Worm (Caenorhabditis elegans): ENCODE measurements around the gene kbp-1.

kbp-1 gene

DNA sequence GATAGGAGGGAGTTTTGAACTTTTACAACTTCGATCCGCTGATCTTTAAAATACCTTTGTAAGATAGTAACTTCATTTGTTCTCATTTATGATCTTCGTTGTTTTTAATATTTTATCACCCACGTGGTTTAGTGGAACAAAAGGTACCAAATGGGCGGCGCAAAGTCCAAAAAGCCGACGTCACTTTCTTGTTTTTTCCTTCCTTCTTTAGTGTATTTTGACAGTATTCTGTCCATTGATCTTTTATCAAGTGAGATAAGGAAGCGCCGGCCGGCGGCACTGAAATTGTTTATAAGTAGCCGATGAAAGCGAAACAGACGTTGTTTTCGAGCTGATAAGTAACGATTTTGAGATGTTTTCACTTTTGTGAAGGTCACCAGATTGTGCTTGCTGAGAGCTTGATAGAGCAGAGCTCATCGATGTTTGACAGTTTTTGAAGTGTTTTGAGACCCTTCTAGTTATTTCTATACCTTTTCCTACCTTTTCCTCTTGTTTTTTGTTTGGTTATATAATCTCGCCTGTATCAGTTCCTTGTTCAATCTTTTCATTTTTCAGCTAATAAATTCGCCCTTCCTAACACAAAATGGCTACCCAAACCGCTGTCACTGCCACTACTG lies 3.2 kb downstream of the kbp-1 start, which contains the start of gene K04C2.3:
Gene K04C2.3, plus strand, starts transcription at position 556 of the 617 bp plus-strand sequence.
- no peak for TF ChIP-seq unc-62 (GFP tag; optimal IDR thresholded peaks at IDR 0.05)

DNA sequence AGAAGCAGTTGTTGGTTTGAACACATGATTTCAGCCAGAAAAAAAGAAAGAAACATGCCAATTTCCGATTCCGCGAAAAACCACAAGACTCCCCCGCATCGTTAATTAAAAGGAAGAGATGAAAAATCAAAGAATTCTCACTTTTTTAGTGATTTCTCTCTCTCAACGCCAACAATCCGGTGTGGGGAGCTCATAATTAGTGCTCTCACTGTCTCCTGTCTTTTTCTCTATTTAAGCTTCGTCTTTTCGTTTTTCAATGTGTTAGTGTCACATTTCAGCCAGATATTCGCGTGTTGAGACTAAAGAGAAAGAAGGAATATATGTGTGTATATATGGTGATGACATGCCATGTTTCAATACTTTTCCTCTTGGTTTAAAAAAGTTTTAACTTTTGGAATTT lies 4.3 kb downstream of the kbp-1 start:
- no peak for TF ChIP-seq unc-62 (GFP tag; optimal IDR thresholded peaks at IDR 0.05)

DNA sequence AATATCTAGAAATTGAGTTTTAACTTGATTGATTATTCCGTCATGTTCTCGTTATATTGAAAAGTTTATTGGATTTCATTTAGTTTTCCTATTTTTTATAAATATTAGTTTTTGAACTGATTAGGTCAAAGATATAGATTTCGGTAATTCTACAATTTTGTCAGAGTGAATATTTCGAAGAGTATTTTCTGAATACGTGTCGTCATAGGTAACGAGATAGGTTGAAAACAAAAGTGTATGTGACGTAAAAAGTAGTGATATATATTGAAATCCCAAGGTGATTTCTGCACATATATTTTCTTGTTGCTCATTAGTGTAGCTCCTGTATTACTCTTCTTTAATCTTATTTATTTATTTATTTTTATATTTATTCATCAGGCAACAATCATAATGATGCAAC lies 11.4 kb downstream of the kbp-1 start, which contains the start of gene K04C2.7:
Gene K04C2.7, plus strand, starts transcription at position 301 of the 400 bp plus-strand sequence.
- TF ChIP-seq unc-62 (GFP tag; optimal IDR thresholded peaks at IDR 0.05) = no peak

- TF ChIP-seq unc-62 (GFP tag; optimal IDR thresholded peaks at IDR 0.05) = no peak
These were observed 12.3 kb downstream of the kbp-1 start for ce11 chrIII:6881745-6882144.

- no peak for TF ChIP-seq unc-62 (GFP tag; optimal IDR thresholded peaks at IDR 0.05)
These were observed 14.8 kb downstream of the kbp-1 start, which contains the start of gene med-2 for ce11 chrIII:6884203-6884602. TSS of gene med-2 (plus strand) at chrIII:6884503.

- TF ChIP-seq unc-62 (GFP tag; optimal IDR thresholded peaks at IDR 0.05) = no peak
These were observed 16.5 kb downstream of the kbp-1 start for ce11 chrIII:6885889-6886288.

- no peak for TF ChIP-seq unc-62 (GFP tag; optimal IDR thresholded peaks at IDR 0.05)
These were observed 18.1 kb downstream of the kbp-1 start for ce11 chrIII:6887574-6887973.

- TF ChIP-seq unc-62 (GFP tag; optimal IDR thresholded peaks at IDR 0.05) = no peak
These were observed 19.1 kb downstream of the kbp-1 start for ce11 chrIII:6888497-6888896.

DNA sequence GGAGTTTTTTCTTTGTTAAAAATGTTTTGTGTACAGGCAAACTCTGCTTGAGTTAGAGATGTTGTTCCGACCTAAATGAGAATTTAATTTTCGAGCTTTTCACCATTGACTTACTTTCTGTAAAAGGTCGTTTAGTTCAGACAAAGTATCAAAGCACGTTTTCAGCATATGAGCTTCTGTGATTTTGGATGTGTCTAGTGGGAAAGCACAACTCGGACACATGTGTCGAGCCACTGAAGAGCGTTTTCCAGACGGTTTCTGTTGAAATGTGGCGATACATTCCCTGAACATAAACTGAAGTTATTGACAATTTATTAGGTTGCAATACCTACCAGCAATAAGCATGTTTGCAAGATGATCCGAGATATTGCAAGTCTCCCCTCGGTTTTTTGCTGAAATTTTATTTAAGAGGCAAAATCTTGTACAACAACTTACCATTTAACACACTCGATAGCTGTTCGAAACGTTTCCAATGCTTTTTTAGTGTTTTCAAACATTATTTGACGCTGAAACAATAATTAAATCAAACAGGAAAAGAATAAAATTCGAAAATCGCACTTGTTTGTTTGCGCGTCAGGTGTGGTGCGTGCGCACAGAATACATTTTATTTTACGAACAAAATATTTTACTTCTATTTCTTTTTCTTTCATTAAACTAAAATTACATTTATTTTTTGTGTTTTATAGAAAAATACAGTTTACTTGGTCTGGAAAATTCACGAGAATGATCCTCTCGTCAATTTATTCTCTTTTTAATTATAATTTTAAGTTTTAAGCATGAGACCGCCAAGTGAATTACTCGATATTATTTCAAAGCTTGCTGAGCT lies 19.8 kb downstream of the kbp-1 start, which contains the start of the genes brd-1 and K04C2.2:
Gene brd-1, minus strand, starts transcription at position 506 of the 826 bp plus-strand sequence.
Gene K04C2.2, plus strand, starts transcription at position 776 of the 826 bp plus-strand sequence.
- TF ChIP-seq unc-62 (GFP tag; optimal IDR thresholded peaks at IDR 0.05) = no peak

ce11 chrIII:6891560-6891959 lies 22.1 kb downstream of the kbp-1 start, which contains the start of gene K04C2.5:
TSS of gene K04C2.5 (minus strand) at chrIII:6891660.
- no peak for TF ChIP-seq unc-62 (GFP tag; optimal IDR thresholded peaks at IDR 0.05)

DNA sequence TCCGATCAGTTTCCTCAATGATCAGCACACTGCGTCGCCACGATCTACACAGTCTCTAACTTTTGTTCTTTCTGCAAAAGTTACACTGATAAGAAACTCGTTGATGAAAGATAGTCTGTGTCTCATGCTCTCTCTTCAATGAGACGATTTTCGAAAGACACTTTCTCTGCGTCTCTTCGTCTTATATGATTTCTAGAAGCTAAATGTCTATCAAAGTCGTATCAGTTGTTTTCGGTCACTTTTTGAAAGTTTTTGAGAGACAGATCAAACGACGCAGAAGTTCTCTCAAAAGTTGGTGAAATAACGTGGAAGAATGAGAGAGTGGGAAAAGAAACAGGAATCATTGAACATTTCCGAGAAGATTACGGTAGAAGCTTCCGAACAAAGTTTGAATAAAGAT lies 25.7 kb downstream of the kbp-1 start:
- no peak for TF ChIP-seq unc-62 (GFP tag; optimal IDR thresholded peaks at IDR 0.05)

ce11 chrIII:6895677-6896076 lies 26.2 kb downstream of the kbp-1 start:
- TF ChIP-seq unc-62 (GFP tag; optimal IDR thresholded peaks at IDR 0.05) = no peak

DNA sequence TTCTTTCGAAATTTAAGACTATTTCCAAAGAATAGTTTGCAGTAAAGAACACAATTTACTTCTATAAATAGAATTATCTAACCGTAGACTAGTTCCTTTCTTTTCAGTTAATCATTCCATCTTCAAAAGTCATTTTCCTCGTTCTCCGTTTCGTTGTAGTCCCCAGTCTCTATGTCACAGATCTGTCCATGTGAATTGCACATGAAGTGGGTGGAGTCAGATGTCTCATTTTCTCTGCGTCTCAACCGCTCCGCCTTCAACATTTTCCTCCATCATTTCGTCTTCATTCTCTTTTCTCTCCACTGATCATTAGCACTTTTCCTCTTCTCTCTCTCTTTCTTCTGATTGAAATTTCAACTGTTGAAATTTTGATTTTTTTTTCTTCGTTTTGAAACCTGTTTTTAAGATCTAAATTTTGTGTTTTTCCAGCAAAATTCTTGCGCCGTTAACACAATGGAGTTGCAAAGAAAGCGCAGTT lies 28.2 kb downstream of the kbp-1 start, which contains the start of gene T07E3.4:
Gene T07E3.4, plus strand, starts transcription at position 428 of the 478 bp plus-strand sequence.
- TF ChIP-seq unc-62 (GFP tag; optimal IDR thresholded peaks at IDR 0.05) = no peak

DNA sequence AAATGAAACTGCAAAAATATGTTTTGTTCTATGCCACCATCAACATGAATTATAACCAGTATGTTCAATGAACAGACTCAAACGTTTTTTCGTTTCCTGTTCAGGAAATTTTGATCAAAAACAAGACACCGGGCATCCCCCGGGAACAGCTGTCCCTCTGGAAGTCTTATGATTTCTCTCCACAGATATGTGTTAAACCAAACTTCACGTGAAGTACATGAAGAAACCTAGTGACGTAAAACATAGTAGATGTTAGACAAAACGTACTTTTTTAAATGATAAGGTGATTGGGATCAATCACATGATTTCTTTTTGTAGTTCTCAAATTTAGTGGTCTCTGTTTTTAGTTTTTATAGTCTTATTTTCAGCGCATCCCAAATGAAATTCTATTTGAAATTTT lies 29.1 kb downstream of the kbp-1 start:
- no peak for TF ChIP-seq unc-62 (GFP tag; optimal IDR thresholded peaks at IDR 0.05)

- no peak for TF ChIP-seq unc-62 (GFP tag; optimal IDR thresholded peaks at IDR 0.05)
These were observed 31.2 kb downstream of the kbp-1 start for ce11 chrIII:6900609-6901008.

All from whole organism, dauer.